Worm (Caenorhabditis elegans) whole organism, midembryonic: ENCODE measurements around the gene C05G5.5.

Experiments
- flt-1 ChIP-seq: fragments of 200-800 bp; sonication (Bioruptor generic); IDR thresholded peaks from 2 replicates; pipeline ENCODE4 v1.3.6; 2022; ENCODE audit warnings: missing genetic modification characterization, missing compliant biosample characterization
- klf-2 ChIP-seq: fragments of 200-800 bp; sonication (Bioruptor generic); conservative IDR thresholded peaks from 2 replicates; pipeline ENCODE4 v1.3.6; 2022; ENCODE audit warnings: missing genetic modification reagents, missing genetic modification characterization, missing compliant biosample characterization

ce11 chrX:14717782-14718181, 43.1 kb downstream of the C05G5.5 start:
- TF ChIP-seq flt-1 (GFP tag; lab: Robert Waterston, UW) (no peak), klf-2 (GFP tag; lab: Robert Waterston, UW) (no peak)
